Fruit fly (Drosophila melanogaster) Kc167 (cell line): Measurements from ENCODE around the gene nom.

ENCODE experiments used
- Myc ChIP-seq: fragments of >200 bp; optimal IDR thresholded peaks from 2 replicates; lab custom pipeline; 2017; ENCODE audit warnings: missing external identifiers
- Sin3A ChIP-seq: fragments of >200 bp; optimal IDR thresholded peaks from 2 replicates; lab custom pipeline; 2018; ENCODE audit warnings: missing external identifiers
- h ChIP-seq: fragments of >200 bp; optimal IDR thresholded peaks from 3 replicates; lab custom pipeline; 2018; ENCODE audit warnings: missing external identifiers
- insv ChIP-seq: fragments of >200 bp; optimal IDR thresholded peaks from 3 replicates; lab custom pipeline; 2018; ENCODE audit warnings: missing external identifiers
- psq ChIP-seq: fragments of >200 bp; optimal IDR thresholded peaks from 2 replicates; lab custom pipeline; 2017; ENCODE audit warnings: missing external identifiers
- ttk ChIP-seq: sonication (Bioruptor generic); optimal IDR thresholded peaks from 2 replicates; lab custom pipeline; 2017; ENCODE audit warnings: missing external identifiers

The nom gene

DNA sequence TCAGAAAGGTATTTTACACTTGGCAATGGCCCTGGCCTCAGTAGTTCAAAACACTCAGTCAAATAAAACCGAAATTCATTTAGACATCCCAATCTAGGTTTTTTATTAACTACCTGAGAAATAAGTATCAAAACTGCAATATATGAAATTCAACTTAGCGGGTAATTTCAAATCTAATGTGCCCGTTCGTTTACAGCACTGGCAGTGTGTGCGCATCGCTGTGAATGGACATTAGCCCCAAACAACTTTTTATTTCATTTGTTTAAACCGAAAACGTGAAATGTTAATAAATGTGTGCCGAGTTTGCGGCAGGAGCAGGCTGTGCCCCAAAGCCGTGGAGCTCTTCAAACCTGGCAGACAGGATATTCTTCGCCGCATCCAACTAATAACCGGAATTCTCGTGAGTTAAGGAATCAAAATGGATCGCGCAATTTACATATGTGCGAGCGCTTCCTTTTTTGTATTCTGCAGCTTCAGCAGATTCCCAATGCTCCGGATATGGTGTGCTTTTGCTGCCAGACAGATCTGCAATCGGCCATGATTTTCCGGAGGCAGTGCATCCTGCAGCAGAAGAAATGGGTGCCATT lies at the start of gene nom:
nom (plus strand) TSS at position 213 of the 587 bp plus-strand sequence.
- TF ChIP-seq h (lab: Kevin White, UChicago) (no peak), insv (no peak), psq (lab: Kevin White, UChicago) (no peak), Sin3A (no peak), ttk (lab: Kevin White, UChicago) (no peak), Myc (lab: Kevin White, UChicago) (no peak)

DNA sequence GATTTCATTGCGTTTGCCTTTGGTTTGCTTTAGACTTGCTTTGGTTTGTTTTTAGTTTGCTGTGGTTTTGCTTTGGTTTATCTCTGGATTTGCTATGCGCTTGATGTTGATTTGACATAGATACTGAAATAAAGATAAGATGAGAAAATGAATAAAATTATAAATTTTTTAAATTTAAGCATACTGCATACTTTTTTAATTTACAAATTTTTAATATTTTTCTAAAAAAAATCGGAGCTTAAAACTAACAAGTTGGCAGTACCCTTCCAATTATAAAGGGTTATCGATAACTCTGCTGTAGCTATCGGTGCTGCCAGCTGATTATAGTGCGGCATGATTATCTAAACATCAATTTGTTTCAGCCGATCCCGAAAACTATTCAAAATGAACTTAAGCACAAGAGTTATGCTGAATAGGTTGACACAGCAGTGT lies 49.2 kb upstream of the nom start, which contains the start of gene mRpL19:
mRpL19 (plus strand) TSS at position 307 of the 432 bp plus-strand sequence.
- no peak for TF ChIP-seq h (lab: Kevin White, UChicago)

DNA sequence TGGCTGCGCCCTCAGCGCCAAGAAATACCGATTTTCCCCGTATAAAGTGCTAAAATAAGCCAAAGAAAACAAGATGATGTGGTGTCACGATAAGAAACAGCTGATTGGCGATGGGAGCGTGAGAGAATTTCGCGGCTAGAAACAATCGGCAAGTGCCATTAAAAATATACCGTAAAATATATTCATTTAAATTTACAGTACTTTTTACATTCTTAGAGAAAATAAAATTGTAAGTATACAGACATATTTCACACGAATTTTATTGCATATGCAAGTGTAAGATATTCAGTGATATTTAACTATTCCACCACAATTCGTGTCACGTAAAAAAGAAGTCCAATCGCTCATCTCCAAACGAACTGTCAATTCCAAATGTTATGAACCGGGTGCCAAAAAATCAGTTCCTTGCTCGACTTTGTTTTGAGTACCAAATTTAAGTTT lies 46.4 kb upstream of the nom start, which contains the start of the genes Unc50, CG11755 and CG8043:
Unc50 (minus strand) TSS at position 54 of the 441 bp plus-strand sequence.
CG11755 (plus strand) TSS at position 356 of the 441 bp plus-strand sequence.
CG8043 (plus strand) TSS at position 356 of the 441 bp plus-strand sequence.
- TF ChIP-seq Sin3A: no peak
- no peak for TF ChIP-seq ttk (lab: Kevin White, UChicago)
- TF ChIP-seq Myc (lab: Kevin White, UChicago): no peak
- no peak for TF ChIP-seq insv

DNA sequence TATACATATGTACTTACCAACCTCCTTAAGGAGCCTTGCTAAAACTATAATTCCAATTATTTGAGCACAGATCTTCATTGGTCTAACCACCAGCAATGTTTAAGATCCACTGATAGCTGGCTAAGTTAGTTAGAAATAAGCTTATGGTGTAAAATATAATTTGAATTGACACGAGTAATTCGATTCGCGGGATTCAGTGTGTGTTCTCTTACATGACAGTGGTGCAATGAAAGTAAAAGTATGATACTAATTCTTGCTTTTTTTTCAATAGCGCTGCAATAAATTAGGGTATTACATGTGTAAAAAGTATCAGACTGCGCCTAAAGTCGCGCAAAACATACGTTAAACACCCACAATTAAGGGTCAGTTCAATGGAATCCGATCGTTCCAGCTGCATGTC lies 43.0 kb upstream of the nom start, which contains the start of gene CG33325:
CG33325 (minus strand) TSS at position 101 of the 400 bp plus-strand sequence.
- TF ChIP-seq Sin3A: no peak
- no peak for TF ChIP-seq ttk (lab: Kevin White, UChicago)
- no peak for TF ChIP-seq Myc (lab: Kevin White, UChicago)
- no peak for TF ChIP-seq psq (lab: Kevin White, UChicago)
- no peak for TF ChIP-seq h (lab: Kevin White, UChicago)

DNA sequence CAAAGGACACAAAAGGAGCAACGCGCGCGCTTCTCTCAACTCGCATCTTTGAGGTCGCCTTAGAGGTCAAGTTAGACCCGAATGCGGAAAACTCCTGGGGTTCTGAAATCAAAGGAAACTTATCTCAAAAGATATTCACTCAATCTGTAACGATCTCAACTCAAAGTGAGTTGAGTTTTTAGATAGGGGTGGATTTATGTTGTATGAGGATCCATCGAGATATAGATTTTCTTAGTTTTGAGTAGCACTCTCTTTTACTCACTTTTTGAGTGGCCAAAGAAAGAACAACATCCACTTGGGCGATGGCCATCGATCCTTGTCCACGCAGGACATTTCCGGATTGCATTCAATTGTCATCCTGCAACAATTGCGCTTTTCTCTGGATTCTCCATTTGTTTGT lies 42.4 kb upstream of the nom start:
- TF ChIP-seq psq (lab: Kevin White, UChicago) (no peak), h (lab: Kevin White, UChicago) (no peak), Myc (lab: Kevin White, UChicago) (no peak), ttk (lab: Kevin White, UChicago) (no peak), Sin3A (no peak), insv (no peak)

DNA sequence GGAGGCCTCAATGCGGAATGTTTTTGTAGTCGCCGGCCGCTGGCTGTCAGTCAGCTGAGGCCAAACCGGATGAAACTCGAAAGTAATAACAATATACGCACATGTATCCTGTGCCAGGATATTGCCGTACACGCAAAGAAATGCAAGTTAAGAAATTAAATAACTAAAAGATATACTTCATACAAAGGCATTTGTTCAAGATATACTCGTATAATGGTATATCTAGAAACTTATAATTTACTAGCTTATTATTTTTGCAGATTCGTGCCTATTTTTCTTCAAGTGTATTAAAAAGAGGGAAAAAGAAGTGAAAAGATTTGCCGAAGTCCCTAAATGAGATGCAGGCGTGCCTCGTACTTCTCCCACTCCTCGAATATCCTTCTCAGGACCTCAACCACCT lies 39.7 kb upstream of the nom start:
- TF ChIP-seq Sin3A (no peak), h (lab: Kevin White, UChicago) (no peak), insv (no peak), ttk (lab: Kevin White, UChicago) (no peak), Myc (lab: Kevin White, UChicago) (no peak), psq (lab: Kevin White, UChicago) (no peak)

DNA sequence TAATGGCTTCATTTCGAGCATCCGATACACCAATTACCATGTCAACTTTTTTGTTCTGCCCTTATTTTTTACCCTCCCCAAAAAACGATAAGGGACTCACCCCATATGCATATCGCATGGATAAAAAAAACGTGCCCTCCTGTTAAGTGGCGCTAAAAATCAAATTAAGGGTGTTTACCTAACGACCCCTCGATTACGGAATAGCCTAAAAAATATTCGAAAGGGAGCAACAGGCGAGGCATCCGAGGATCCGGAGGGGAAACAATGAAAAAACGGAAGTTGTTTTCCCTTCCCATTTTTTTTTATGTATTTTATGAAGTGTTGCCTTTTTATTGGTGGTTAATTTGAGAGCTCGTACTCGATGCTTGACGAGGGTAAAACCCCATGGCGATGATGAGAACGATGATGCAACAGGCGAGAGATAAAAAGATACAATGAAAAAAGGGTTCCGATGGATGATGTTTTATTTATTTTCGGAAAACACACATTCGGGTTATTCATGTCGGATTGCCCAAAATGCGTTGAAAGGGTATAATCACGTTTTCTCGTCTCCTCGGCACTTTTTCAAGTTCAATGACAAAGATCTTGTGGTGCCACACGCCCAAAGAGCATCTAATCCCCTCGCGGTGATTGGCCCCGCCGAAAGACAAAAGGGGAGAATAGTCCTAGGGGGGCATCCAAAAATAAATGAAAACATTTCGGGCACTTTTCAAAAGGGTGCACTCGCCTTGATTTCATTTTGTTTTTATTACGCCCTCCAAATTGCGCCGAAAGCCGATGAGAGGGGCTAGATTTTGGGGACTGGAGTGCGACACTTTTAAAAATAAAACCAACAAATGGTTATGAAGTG lies 38.4 kb upstream of the nom start, which contains the start of gene CG44227:
CG44227 (minus strand) TSS at position 849 of the 850 bp plus-strand sequence.
- TF ChIP-seq h (lab: Kevin White, UChicago) (no peak), Sin3A (no peak), ttk (lab: Kevin White, UChicago) (no peak), psq (lab: Kevin White, UChicago) (no peak), insv (no peak), Myc (lab: Kevin White, UChicago) (no peak)

DNA sequence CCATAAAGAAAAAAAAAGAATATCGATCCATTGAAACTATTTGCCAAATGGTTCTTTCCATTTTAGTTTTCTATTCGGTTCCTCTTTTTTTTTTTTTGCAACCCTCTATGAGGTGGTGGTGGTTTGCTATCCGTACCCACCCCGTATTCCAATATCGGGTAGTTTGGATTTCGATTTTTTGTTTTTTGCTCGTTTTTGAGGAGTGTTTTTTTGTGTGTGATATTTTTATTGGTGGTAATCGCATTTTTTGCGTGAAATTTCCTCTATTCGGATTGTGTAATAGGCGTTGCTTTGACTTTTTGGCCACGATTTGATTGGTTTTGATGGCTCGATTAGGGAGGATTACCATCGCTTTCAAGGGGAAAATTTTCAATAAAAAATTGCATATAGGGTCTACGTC lies 36.5 kb upstream of the nom start:
- no peak for TF ChIP-seq h (lab: Kevin White, UChicago)
- TF ChIP-seq psq (lab: Kevin White, UChicago): no peak
- no peak for TF ChIP-seq Myc (lab: Kevin White, UChicago)
- no peak for TF ChIP-seq Sin3A
- no peak for TF ChIP-seq insv
- TF ChIP-seq ttk (lab: Kevin White, UChicago): no peak

DNA sequence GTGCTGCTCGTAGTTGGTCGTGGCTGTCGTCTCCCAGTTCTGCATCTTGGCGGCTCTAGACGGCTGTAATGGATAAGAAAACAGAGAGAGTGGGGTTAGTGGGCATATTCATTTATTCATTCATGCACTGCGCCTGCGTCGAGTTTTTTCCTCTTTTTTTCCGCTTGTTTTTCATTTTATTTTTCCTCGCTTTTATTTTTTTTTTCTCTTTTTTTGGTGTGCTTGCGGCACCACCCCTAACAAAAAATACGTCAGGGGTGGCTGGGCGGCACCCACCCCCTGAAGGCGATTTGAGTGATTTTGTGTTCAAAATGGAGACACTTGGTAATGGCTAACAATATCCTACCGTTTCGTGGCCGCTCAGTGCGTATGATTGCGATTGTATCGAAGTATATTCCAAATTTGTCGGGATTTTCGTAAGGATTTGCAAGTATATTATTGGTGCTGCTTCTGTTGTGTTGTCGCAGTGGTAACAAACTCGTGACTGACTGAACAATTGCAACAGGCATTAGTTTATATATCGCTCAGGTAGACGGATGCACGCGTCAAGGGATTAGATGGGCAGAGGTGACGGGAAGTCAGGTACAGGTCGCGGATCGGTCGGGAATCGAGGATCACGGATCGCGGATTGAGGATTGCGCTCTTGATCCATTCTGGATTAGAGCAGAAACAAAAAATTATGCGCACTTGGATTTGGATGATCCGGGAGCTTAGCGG lies 28.7 kb upstream of the nom start:
- TF ChIP-seq h (lab: Kevin White, UChicago) (no peak), insv (no peak), Sin3A (no peak), psq (lab: Kevin White, UChicago) (no peak), Myc (lab: Kevin White, UChicago) (no peak), ttk (lab: Kevin White, UChicago) (no peak)

DNA sequence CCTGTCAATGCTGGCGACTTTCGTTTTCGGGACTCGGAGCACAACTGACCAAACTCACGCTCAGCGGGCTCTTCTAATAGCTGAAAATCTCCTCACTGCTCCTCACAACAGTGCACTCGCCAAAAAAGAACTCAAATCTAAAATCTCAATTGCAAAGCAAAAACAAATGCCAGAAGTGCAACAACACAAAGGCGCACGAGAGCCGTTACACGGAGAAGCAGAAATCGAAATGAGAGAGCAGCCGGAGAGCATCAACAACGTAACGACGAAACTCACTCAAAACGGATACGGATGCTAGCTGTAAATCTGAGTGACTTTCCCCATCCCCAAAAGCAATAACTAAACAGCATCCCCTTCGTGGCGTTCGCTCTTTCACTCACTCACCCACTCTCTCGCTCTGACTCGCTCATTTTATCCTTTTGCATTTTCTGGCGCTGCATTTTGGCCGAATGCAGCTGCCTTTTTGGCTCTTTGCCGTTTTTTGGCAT lies 25.2 kb upstream of the nom start, which contains the start of gene hb:
hb (minus strand) TSS at position 51 of the 488 bp plus-strand sequence.
- no peak for TF ChIP-seq h (lab: Kevin White, UChicago)
- TF ChIP-seq Sin3A: no peak
- TF ChIP-seq ttk (lab: Kevin White, UChicago): no peak
- TF ChIP-seq psq (lab: Kevin White, UChicago): no peak
- no peak for TF ChIP-seq insv
- no peak for TF ChIP-seq Myc (lab: Kevin White, UChicago)

DNA sequence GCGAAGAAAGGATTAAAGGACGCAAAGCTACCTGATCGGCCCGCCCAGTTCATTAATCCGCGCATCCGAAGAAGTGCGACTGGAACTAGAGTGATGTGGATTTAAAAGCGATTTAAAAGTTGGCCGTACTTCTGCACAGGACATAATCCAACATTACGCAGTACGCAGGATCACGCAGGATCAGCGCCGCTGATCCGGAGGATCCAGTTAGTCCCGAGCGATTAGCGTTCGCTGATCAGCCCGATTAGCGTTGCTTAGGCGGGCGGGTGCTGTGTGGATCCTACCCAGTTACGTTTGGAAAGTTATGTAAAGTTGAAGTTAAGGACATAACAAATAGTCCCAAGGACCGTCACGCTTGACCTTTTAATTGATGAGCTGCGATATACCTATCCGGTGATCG lies 23.7 kb upstream of the nom start:
- TF ChIP-seq insv (no peak), Myc (lab: Kevin White, UChicago) (no peak), h (lab: Kevin White, UChicago) (no peak), ttk (lab: Kevin White, UChicago) (no peak), Sin3A (no peak), psq (lab: Kevin White, UChicago) (no peak)
